Fruit fly (Drosophila melanogaster): ENCODE measurements around the gene CG32266.

CG32266 gene

dm6 chr3L:3806330-3806729 is 15.7 kb downstream of the CG32266 start, which contains the start of the genes CG32264, ntc and IntS10 (continued):
- TF ChIP-seq CG4707 (GFP tag; optimal IDR thresholded peaks at IDR 0.05) (no peak), Awh (GFP tag; IDR thresholded peaks at IDR 0.05) (no peak), sens-2 (GFP tag; IDR thresholded peaks at IDR 0.05) (no peak), CG2129 (GFP tag; IDR thresholded peaks at IDR 0.05; ENCODE audit: partially characterized antibody) (peak; percentile 46), NFAT (GFP tag; IDR thresholded peaks at IDR 0.05) (peak; percentile 60), Xbp1 (GFP tag; optimal IDR thresholded peaks at IDR 0.05) (peak; percentile 81), aop (GFP tag; IDR thresholded peaks at IDR 0.05) (no peak), Hmr (GFP tag; optimal IDR thresholded peaks at IDR 0.05) (peak; percentile 70), schlank (tag; optimal IDR thresholded peaks at IDR 0.05) (peak; percentile 10), bbx (GFP tag; IDR thresholded peaks at IDR 0.05; ENCODE audit: partially characterized antibody) (no peak), Meics (GFP tag; optimal IDR thresholded peaks at IDR 0.05) (peak; percentile 66), pzg (GFP tag; optimal IDR thresholded peaks at IDR 0.05) (peak; percentile 67), Elba2 (GFP tag; optimal IDR thresholded peaks at IDR 0.05) (peak; percentile 31), stc (GFP tag; IDR thresholded peaks at IDR 0.05) (no peak), CG12155 (GFP tag; optimal IDR thresholded peaks at IDR 0.05) (peak; percentile 76), fd3F (GFP tag; optimal IDR thresholded peaks at IDR 0.05) (peak; percentile 59), CG6654 (GFP tag; optimal IDR thresholded peaks at IDR 0.05) (no peak), Myb (GFP tag; optimal IDR thresholded peaks at IDR 0.05) (peak; percentile 73), twi (tag; optimal IDR thresholded peaks at IDR 0.05) (peak; percentile 58), Blimp-1 (GFP tag; optimal IDR thresholded peaks at IDR 0.05) (no peak), zen (tag; optimal IDR thresholded peaks at IDR 0.05) (peak; percentile 65), CG3995 (GFP tag; optimal IDR thresholded peaks at IDR 0.05) (no peak), bcd (GFP tag; optimal IDR thresholded peaks at IDR 0.05) (peak; percentile 64), CG10209 (GFP tag; optimal IDR thresholded peaks at IDR 0.05) (peak; percentile 56), Hr78 (GFP tag; optimal IDR thresholded peaks at IDR 0.05) (no peak), CG32772 (GFP tag; IDR thresholded peaks at IDR 0.05) (0 out of 2 replicates have a peak, but pooled peaks have one; percentile 5), nau (GFP tag; optimal IDR thresholded peaks at IDR 0.05) (peak; percentile 21), ken (GFP tag; IDR thresholded peaks at IDR 0.05) (peak; percentile 64; the same call in 2 of the 3 replicates), Drgx (GFP tag; IDR thresholded peaks at IDR 0.05) (no peak), CG34376 (GFP tag; optimal IDR thresholded peaks at IDR 0.05) (peak; percentile 68), da (GFP tag; optimal IDR thresholded peaks at IDR 0.05) (peak; percentile 25), pfk (GFP tag; optimal IDR thresholded peaks at IDR 0.05) (no peak), Deaf1 (tag; optimal IDR thresholded peaks at IDR 0.05) (peak; percentile 17), ash1 (GFP tag; optimal IDR thresholded peaks at IDR 0.05) (no peak), CG3281 (GFP tag; optimal IDR thresholded peaks at IDR 0.05) (peak; percentile 65), HHEX (GFP tag; optimal IDR thresholded peaks at IDR 0.05) (peak; percentile 48), chinmo (GFP tag; IDR thresholded peaks at IDR 0.05; ENCODE audit: partially characterized antibody) (no peak), corto (GFP tag; optimal IDR thresholded peaks at IDR 0.05) (no peak), CG12299 (tag; optimal IDR thresholded peaks at IDR 0.05) (no peak), nom (GFP tag; optimal IDR thresholded peaks at IDR 0.05) (peak; percentile 30), CG31224 (GFP tag; IDR thresholded peaks at IDR 0.05) (peak; percentile 56), Ets97D (GFP tag; optimal IDR thresholded peaks at IDR 0.05) (peak; percentile 69), MTF-1 (GFP tag; optimal IDR thresholded peaks at IDR 0.05; ENCODE audit: borderline replicate concordance) (peak; percentile 8), CG4820 (GFP tag; optimal IDR thresholded peaks at IDR 0.05) (peak; percentile 49), CG13287 (GFP tag; IDR thresholded peaks at IDR 0.05; ENCODE audit: partially characterized antibody) (peak; percentile 81), Kr (GFP tag; optimal IDR thresholded peaks at IDR 0.05) (no peak), pum (GFP tag; optimal IDR thresholded peaks at IDR 0.05) (peak; percentile 61), lab (GFP tag; optimal IDR thresholded peaks at IDR 0.05) (peak; percentile 69), CG9437 (GFP tag; optimal IDR thresholded peaks at IDR 0.05) (peak; percentile 69)

Data from whole organism, embryonic.